Fruit fly (Drosophila melanogaster) whole organism, embryonic: ENCODE data around the gene Act87E.

Source experiments
- BEAF-32 ChIP-seq: fragments of 200-800 bp; sonication (Bioruptor generic); optimal IDR thresholded peaks from 3 replicates; lab custom pipeline; 2017; ENCODE audit warnings: missing biosample characterization, missing genetic modification characterization, mild to moderate bottlenecking, moderate library complexity, missing genetic modification reagents
- Bgb ChIP-seq: fragments of 200-800 bp; sonication (Bioruptor generic); IDR thresholded peaks from 2 replicates; pipeline ENCODE4 v1.3.6; 2022; ENCODE audit warnings: missing biosample characterization, missing genetic modification characterization; ENCODE audit not compliant: partially characterized antibody
- CG11093 ChIP-seq: fragments of 200-800 bp; sonication (Bioruptor generic); IDR thresholded peaks from 3 replicates; pipeline ENCODE4 v1.3.6; 2022; ENCODE audit warnings: missing biosample characterization, missing genetic modification characterization
- CG13123 ChIP-seq: fragments of 200-800 bp; sonication (Bioruptor generic); optimal IDR thresholded peaks from 2 replicates; lab custom pipeline; 2016; ENCODE audit warnings: missing biosample characterization, missing genetic modification characterization
- CG14050 ChIP-seq: fragments of 200-800 bp; sonication (Bioruptor generic); IDR thresholded peaks from 3 replicates; pipeline ENCODE4 v1.3.6; 2022; ENCODE audit warnings: missing biosample characterization, missing genetic modification characterization
- CG14710 ChIP-seq: fragments of 200-800 bp; sonication (Bioruptor generic); optimal IDR thresholded peaks from 3 replicates; lab custom pipeline; 2019; ENCODE audit warnings: missing biosample characterization, mild to moderate bottlenecking, missing genetic modification characterization, moderate library complexity
- CG14860 ChIP-seq: fragments of 200-800 bp; sonication (Bioruptor generic); IDR thresholded peaks from 3 replicates; pipeline ENCODE4 v1.3.6; 2022; ENCODE audit warnings: missing biosample characterization, missing genetic modification characterization; ENCODE audit not compliant: partially characterized antibody
- CG15601 ChIP-seq: fragments of 200-800 bp; sonication (Bioruptor generic); optimal IDR thresholded peaks from 3 replicates; lab custom pipeline; 2019; ENCODE audit warnings: missing biosample characterization, mild to moderate bottlenecking, missing genetic modification characterization, moderate library complexity
- CG17328 ChIP-seq: fragments of 200-800 bp; sonication (Bioruptor generic); IDR thresholded peaks from 2 replicates; pipeline ENCODE4 v1.3.6; 2022; ENCODE audit warnings: missing biosample characterization, missing genetic modification characterization
- CG17359 ChIP-seq: fragments of 200-800 bp; sonication (Bioruptor generic); optimal IDR thresholded peaks from 3 replicates; lab custom pipeline; 2018; ENCODE audit warnings: missing biosample characterization, mild to moderate bottlenecking, missing genetic modification characterization, moderate library complexity
- CG30020 ChIP-seq: fragments of 200-800 bp; optimal IDR thresholded peaks from 2 replicates; lab custom pipeline; 2019; ENCODE audit warnings: missing biosample characterization, mild to moderate bottlenecking, missing genetic modification characterization, moderate library complexity
- CG32532 ChIP-seq: fragments of 200-800 bp; sonication (Bioruptor generic); IDR thresholded peaks from 2 replicates; pipeline ENCODE4 v1.3.6; 2022; ENCODE audit warnings: missing biosample characterization, missing genetic modification characterization
- CG33213 ChIP-seq: fragments of 200-800 bp; sonication (Bioruptor generic); optimal IDR thresholded peaks from 3 replicates; lab custom pipeline; 2016; ENCODE audit warnings: missing biosample characterization, missing genetic modification characterization
- CG4360 ChIP-seq: fragments of 200-800 bp; sonication (Bioruptor generic); IDR thresholded peaks from 2 replicates; pipeline ENCODE4 v1.3.6; 2022; ENCODE audit warnings: missing biosample characterization, missing genetic modification characterization
- CG43689 ChIP-seq: fragments of 200-800 bp; sonication (Bioruptor generic); IDR thresholded peaks from 2 replicates; pipeline ENCODE4 v1.3.6; 2022; ENCODE audit warnings: missing biosample characterization, missing genetic modification characterization
- CG4617 ChIP-seq: fragments of 200-800 bp; sonication (Bioruptor generic); optimal IDR thresholded peaks from 3 replicates; lab custom pipeline; 2016; ENCODE audit warnings: missing biosample characterization, missing genetic modification characterization, borderline replicate concordance
- CG6272 ChIP-seq: fragments of 200-800 bp; sonication (Bioruptor generic); IDR thresholded peaks from 2 replicates; pipeline ENCODE4 v1.3.6; 2022; ENCODE audit warnings: missing biosample characterization, missing genetic modification characterization
- Dip3 ChIP-seq: fragments of 200-800 bp; sonication (Bioruptor generic); optimal IDR thresholded peaks from 3 replicates; lab custom pipeline; 2016; ENCODE audit warnings: missing biosample characterization, missing genetic modification characterization
- Drgx ChIP-seq: fragments of 200-800 bp; sonication (Bioruptor generic); IDR thresholded peaks from 2 replicates; pipeline ENCODE4 v1.3.6; 2022; ENCODE audit warnings: missing biosample characterization, missing genetic modification characterization
- Elba2 ChIP-seq: fragments of 200-800 bp; sonication (Bioruptor generic); optimal IDR thresholded peaks from 3 replicates; lab custom pipeline; 2016; ENCODE audit warnings: missing biosample characterization, missing genetic modification characterization
- Fer3 ChIP-seq: fragments of 200-800 bp; sonication (Bioruptor generic); optimal IDR thresholded peaks from 2 replicates; lab custom pipeline; 2018; ENCODE audit warnings: missing biosample characterization, mild to moderate bottlenecking, missing genetic modification characterization, moderate library complexity
- H2.0 ChIP-seq: fragments of 200-800 bp; sonication (Bioruptor generic); IDR thresholded peaks from 2 replicates; pipeline ENCODE4 v1.3.6; 2022; ENCODE audit warnings: missing biosample characterization, missing genetic modification characterization
- NC2α ChIP-seq: fragments of 200-800 bp; sonication (Bioruptor generic); optimal IDR thresholded peaks from 2 replicates; lab custom pipeline; 2016; ENCODE audit warnings: missing biosample characterization, missing genetic modification characterization
- NfI ChIP-seq: fragments of 200-800 bp; sonication (Bioruptor generic); optimal IDR thresholded peaks from 3 replicates; lab custom pipeline; 2018; ENCODE audit warnings: missing biosample characterization, mild to moderate bottlenecking, missing genetic modification characterization, moderate library complexity
- Ssrp ChIP-seq: fragments of 200-800 bp; sonication (Bioruptor generic); optimal IDR thresholded peaks from 2 replicates; lab custom pipeline; 2018; ENCODE audit warnings: missing biosample characterization, mild to moderate bottlenecking, missing genetic modification characterization, moderate library complexity
- Usf ChIP-seq: fragments of 200-800 bp; sonication (Bioruptor generic); optimal IDR thresholded peaks from 2 replicates; lab custom pipeline; 2017; ENCODE audit warnings: missing genotype, missing biosample characterization, missing genetic modification characterization
- aop ChIP-seq: fragments of 200-800 bp; sonication (Bioruptor generic); IDR thresholded peaks from 2 replicates; pipeline ENCODE4 v1.3.6; 2022; ENCODE audit warnings: missing biosample characterization, missing genetic modification characterization
- ara ChIP-seq: fragments of 200-800 bp; sonication (Bioruptor generic); IDR thresholded peaks from 2 replicates; pipeline ENCODE4 v1.3.6; 2022; ENCODE audit warnings: missing biosample characterization, missing genetic modification characterization
- cas ChIP-seq: fragments of 200-800 bp; sonication (Bioruptor generic); IDR thresholded peaks from 2 replicates; pipeline ENCODE4 v1.3.6; 2022; ENCODE audit warnings: missing biosample characterization, missing genetic modification characterization
- caup ChIP-seq: fragments of 200-800 bp; sonication (Bioruptor generic); optimal IDR thresholded peaks from 3 replicates; lab custom pipeline; 2017; ENCODE audit warnings: missing biosample characterization, mild to moderate bottlenecking, missing genetic modification characterization, moderate library complexity; ENCODE audit not compliant: severe bottlenecking
- cg ChIP-seq: fragments of 200-800 bp; sonication (Bioruptor generic); optimal IDR thresholded peaks from 3 replicates; lab custom pipeline; 2019; ENCODE audit warnings: missing biosample characterization, mild to moderate bottlenecking, missing genetic modification characterization, moderate library complexity
- ci ChIP-seq: fragments of 200-800 bp; sonication (Bioruptor generic); IDR thresholded peaks from 3 replicates; pipeline ENCODE4 v1.3.6; 2022; ENCODE audit warnings: missing biosample characterization, missing genetic modification characterization
- crol ChIP-seq: fragments of 200-800 bp; sonication (Bioruptor generic); IDR thresholded peaks from 2 replicates; pipeline ENCODE4 v1.3.6; 2022; ENCODE audit warnings: missing biosample characterization, missing genetic modification characterization
- crp ChIP-seq, 2 experiments: fragments of 200-800 bp; sonication (Bioruptor generic); optimal IDR thresholded peaks; 2 replicates in 1 of 2; 3 replicates in 1 of 2; lab custom pipeline; 2017; ENCODE audit warnings: missing biosample characterization in 2 of 2, missing genetic modification characterization in 2 of 2, mild to moderate bottlenecking in 1 of 2, moderate library complexity in 1 of 2
- da ChIP-seq: fragments of 200-800 bp; sonication (Bioruptor generic); optimal IDR thresholded peaks from 2 replicates; lab custom pipeline; 2016; ENCODE audit warnings: missing biosample characterization, missing genetic modification characterization
- danr ChIP-seq: fragments of 200-800 bp; sonication (Bioruptor generic); IDR thresholded peaks from 2 replicates; pipeline ENCODE4 v1.3.6; 2022; ENCODE audit warnings: missing biosample characterization, missing genetic modification characterization
- fru ChIP-seq: fragments of >200 bp; optimal IDR thresholded peaks from 2 replicates; lab custom pipeline; 2017
- grn ChIP-seq: fragments of 200-800 bp; sonication (Bioruptor generic); optimal IDR thresholded peaks from 3 replicates; lab custom pipeline; 2017; ENCODE audit warnings: missing biosample characterization, missing genetic modification characterization
- ham ChIP-seq: fragments of 200-800 bp; sonication (Bioruptor generic); IDR thresholded peaks from 2 replicates; pipeline ENCODE4 v1.3.6; 2022; ENCODE audit warnings: missing biosample characterization, missing genetic modification characterization
- mam ChIP-seq: fragments of 200-800 bp; sonication (Bioruptor generic); optimal IDR thresholded peaks from 3 replicates; lab custom pipeline; 2016; ENCODE audit warnings: missing biosample characterization, missing genetic modification characterization
- nom ChIP-seq: fragments of 200-800 bp; sonication (Bioruptor generic); optimal IDR thresholded peaks from 2 replicates; lab custom pipeline; 2017; ENCODE audit warnings: missing biosample characterization, missing genetic modification characterization, mild to moderate bottlenecking, moderate library complexity, missing genetic modification reagents
- onecut ChIP-seq: fragments of 200-800 bp; sonication (Bioruptor generic); IDR thresholded peaks from 2 replicates; pipeline ENCODE4 v1.3.6; 2022; ENCODE audit warnings: missing biosample characterization, missing genetic modification characterization
- pfk ChIP-seq: fragments of 200-800 bp; sonication (Bioruptor generic); optimal IDR thresholded peaks from 2 replicates; lab custom pipeline; 2018; ENCODE audit warnings: missing biosample characterization, mild to moderate bottlenecking, missing genetic modification characterization, moderate library complexity
- pita ChIP-seq: fragments of 200-800 bp; sonication (Bioruptor generic); optimal IDR thresholded peaks from 2 replicates; lab custom pipeline; 2017; ENCODE audit warnings: missing biosample characterization, mild to moderate bottlenecking, missing genetic modification characterization
- pnt ChIP-seq: fragments of 200-800 bp; sonication (Bioruptor generic); optimal IDR thresholded peaks from 3 replicates; lab custom pipeline; 2016; ENCODE audit warnings: missing biosample characterization, missing genetic modification characterization
- psq ChIP-seq: fragments of 200-800 bp; sonication (Bioruptor generic); optimal IDR thresholded peaks from 2 replicates; lab custom pipeline; 2017; ENCODE audit warnings: missing biosample characterization, missing genetic modification characterization
- repo ChIP-seq: fragments of 200-800 bp; sonication (Bioruptor generic); optimal IDR thresholded peaks from 2 replicates; lab custom pipeline; 2016; ENCODE audit warnings: missing biosample characterization, missing genetic modification characterization
- slbo ChIP-seq: fragments of 200-800 bp; sonication (Bioruptor generic); IDR thresholded peaks from 2 replicates; pipeline ENCODE4 v1.3.6; 2022; ENCODE audit warnings: missing biosample characterization, missing genetic modification characterization
- vvl ChIP-seq: fragments of 200-800 bp; sonication (Bioruptor generic); IDR thresholded peaks from 2 replicates; pipeline ENCODE4 v1.3.6; 2022; ENCODE audit warnings: missing biosample characterization, missing genetic modification characterization

Act87E gene

DNA sequence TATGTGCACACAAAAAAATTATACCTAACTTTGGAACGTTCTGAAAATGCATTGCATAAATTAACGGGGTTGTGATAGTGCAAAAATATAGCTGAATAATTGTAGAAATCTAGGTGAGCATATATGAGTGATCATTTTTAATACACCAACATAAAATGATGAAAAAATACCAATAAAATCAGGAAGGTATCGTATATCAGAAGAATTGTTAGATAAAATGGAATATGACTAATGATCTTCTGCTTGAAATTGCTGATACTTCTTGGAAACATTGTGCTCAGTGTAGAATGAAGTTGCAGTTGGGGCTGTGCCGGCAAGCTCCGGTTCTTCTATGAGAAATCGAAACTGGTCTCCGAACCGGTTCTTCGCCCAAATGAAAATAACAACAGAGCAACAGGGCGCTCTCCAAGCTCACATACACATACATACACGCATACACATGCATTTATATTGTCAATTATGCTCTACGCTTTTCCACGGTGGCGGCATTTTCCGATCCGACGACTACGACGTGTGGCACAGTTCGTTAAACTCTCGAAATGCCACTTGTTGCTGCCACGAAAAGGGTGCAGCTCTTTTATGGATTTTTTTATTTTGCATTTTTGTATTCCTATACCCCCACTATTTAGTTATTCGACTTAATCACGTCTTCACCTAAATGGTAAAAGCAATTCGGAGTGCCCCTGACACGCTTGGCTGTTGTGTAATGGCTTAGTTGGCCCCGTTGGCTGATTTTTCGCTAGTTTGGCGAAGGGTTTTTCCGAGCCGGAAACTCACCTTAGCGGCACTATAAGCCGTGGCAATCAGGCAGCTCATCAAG lies 24.7 kb upstream of the Act87E start (continued):
- TF ChIP-seq Bgb (GFP tag; lab: Robert Waterston, UW), result no peak; the same call in 1 of the 2 replicates
- TF ChIP-seq CG6272, result peak; percentile 53
- TF ChIP-seq H2.0 (GFP tag; lab: Robert Waterston, UW), result peak; percentile 79
- TF ChIP-seq mam (GFP tag; lab: Kevin White, UChicago), result peak; percentile 86
- TF ChIP-seq onecut, result peak; percentile 53
- peak; percentile 69; the same call in 2 of the 3 replicates for TF ChIP-seq CG11093 (GFP tag; lab: Robert Waterston, UW)
- peak; percentile 88 for TF ChIP-seq ara
- peak; percentile 81 for TF ChIP-seq danr (GFP tag; lab: Robert Waterston, UW)
- peak; percentile 82 for TF ChIP-seq CG17359
- TF ChIP-seq NfI (GFP tag; lab: Kevin White, UChicago), result peak; percentile 90
- no peak for TF ChIP-seq Elba2 (GFP tag; lab: Kevin White, UChicago)
- peak; percentile 87 for TF ChIP-seq ci (GFP tag; lab: Robert Waterston, UW)
- no peak for TF ChIP-seq pita
- peak; percentile 39; the same call in 1 of the 2 replicates for TF ChIP-seq CG43689 (GFP tag; lab: Robert Waterston, UW)
- TF ChIP-seq CG4360, result 0 out of 2 replicates have a peak, but pooled peaks have one; percentile 42
- TF ChIP-seq NC2α, result peak; percentile 80
- peak; percentile 65 for TF ChIP-seq CG33213 (GFP tag; lab: Kevin White, UChicago)
- TF ChIP-seq CG30020 (tag; lab: Kevin White, UChicago), result peak; percentile 69
- peak; percentile 83 for TF ChIP-seq CG15601 (tag; lab: Kevin White, UChicago)
- TF ChIP-seq ham (GFP tag; lab: Robert Waterston, UW), result 0 out of 2 replicates have a peak, but pooled peaks have one; percentile 32
- peak; percentile 92 for TF ChIP-seq Ssrp (tag; lab: Kevin White, UChicago)
- peak; percentile 71 for TF ChIP-seq CG17328
- TF ChIP-seq nom, result peak; percentile 91
- peak; percentile 82 for TF ChIP-seq slbo
- no peak for TF ChIP-seq pfk (GFP tag; lab: Kevin White, UChicago)
- peak; percentile 89 for TF ChIP-seq pnt (GFP tag; lab: Kevin White, UChicago)
- TF ChIP-seq CG14860 (GFP tag; lab: Robert Waterston, UW), result no peak
- no peak for TF ChIP-seq aop
- TF ChIP-seq caup, result peak; percentile 84
- no peak for TF ChIP-seq BEAF-32 (GFP tag; lab: Kevin White, UChicago)
- TF ChIP-seq repo (GFP tag; lab: Kevin White, UChicago), result peak; percentile 69
- TF ChIP-seq Fer3 (tag; lab: Kevin White, UChicago), result peak; percentile 66
- peak; percentile 74 for TF ChIP-seq psq (GFP tag; lab: Kevin White, UChicago)
- TF ChIP-seq Usf (GFP tag; lab: Kevin White, UChicago), result peak; percentile 78
- TF ChIP-seq crp (GFP tag; optimal IDR thresholded peaks at IDR 0.05; lab: Kevin White, UChicago), result peak in 1 of 2 experiments; percentile 53
- no peak for TF ChIP-seq fru
- TF ChIP-seq crol (GFP tag; lab: Robert Waterston, UW), result no peak
- TF ChIP-seq da, result peak; percentile 76
- TF ChIP-seq Dip3 (GFP tag; lab: Kevin White, UChicago), result peak; percentile 84
- peak; percentile 89 for TF ChIP-seq CG32532 (GFP tag; lab: Robert Waterston, UW)
- peak; percentile 57 for TF ChIP-seq grn
- peak; percentile 65 for TF ChIP-seq CG13123
- peak; percentile 75 for TF ChIP-seq CG14050 (GFP tag; lab: Robert Waterston, UW)
- peak; percentile 76 for TF ChIP-seq cg (GFP tag; lab: Kevin White, UChicago)
- peak; percentile 92 for TF ChIP-seq CG14710 (tag; lab: Kevin White, UChicago)
- 0 out of 2 replicates have a peak, but pooled peaks have one; percentile 41 for TF ChIP-seq cas (GFP tag; lab: Robert Waterston, UW)
- TF ChIP-seq vvl (GFP tag; lab: Robert Waterston, UW), result peak; percentile 89
- peak; percentile 81 for TF ChIP-seq Drgx
- TF ChIP-seq CG4617 (GFP tag; lab: Kevin White, UChicago), result peak; percentile 75
